Worm (Caenorhabditis elegans) whole organism, early embryonic: ENCODE data around the gene eif-1.

Source experiments
- hnd-1 ChIP-seq: sonication (generic microtip); optimal IDR thresholded peaks from 2 replicates; lab custom pipeline; 2016; ENCODE audit warnings: missing genetic modification characterization, missing compliant biosample characterization
- sea-1 ChIP-seq: fragments of 200-800 bp; sonication (Bioruptor generic); conservative IDR thresholded peaks from 2 replicates; pipeline ENCODE4 v1.3.6; 2022; ENCODE audit warnings: missing genetic modification characterization, missing compliant biosample characterization

ce11 chrII:4999122-4999521, 5.7 kb upstream of the eif-1 start, which contains the start of gene citk-2:
- TF ChIP-seq sea-1 (GFP tag; lab: Robert Waterston, UW) (no peak), hnd-1 (tag; lab: Kevin White, UChicago) (no peak)
